Worm (Caenorhabditis elegans): ENCODE results near the gene frpr-18.

Gene frpr-18

ce11 chrV:6900173-6900638 is 30.1 kb downstream of the frpr-18 start, which contains the start of gene odc-1 (continued):
- TF ChIP-seq unc-130 (GFP tag; optimal IDR thresholded peaks at IDR 0.05) (no peak), ama-1 (optimal IDR thresholded peaks at IDR 0.05) (no peak), zip-11 (GFP tag; IDR thresholded peaks at IDR 0.05) (no peak)

ce11 chrV:6900814-6901592 is 30.9 kb downstream of the frpr-18 start:
- peak; percentile 53 for TF ChIP-seq dmd-6 (GFP tag; IDR thresholded peaks at IDR 0.05)
- TF ChIP-seq unc-62 (GFP tag; optimal IDR thresholded peaks at IDR 0.05 in 1 of 2) = peak in 1 of 2 experiments; percentile 64
- TF ChIP-seq unc-62 (tag; optimal IDR thresholded peaks at IDR 0.05) = no peak
- TF ChIP-seq lir-3 (tag; optimal IDR thresholded peaks at IDR 0.05) = no peak
- no peak for TF ChIP-seq zfp-3 (GFP tag; conservative IDR thresholded peaks at IDR 0.05)
- peak; percentile 29 for TF ChIP-seq nhr-28 (tag; optimal IDR thresholded peaks at IDR 0.05)
- peak; percentile 35 for TF ChIP-seq mes-2 (tag; optimal IDR thresholded peaks at IDR 0.05; ENCODE audit: poor library complexity, severe bottlenecking)
- peak in 1 of 2 experiments; percentile 39 for TF ChIP-seq mdl-1 (tag; optimal IDR thresholded peaks at IDR 0.05)
- peak; percentile 34 for TF ChIP-seq hlh-11 (tag; optimal IDR thresholded peaks at IDR 0.05)
- TF ChIP-seq daf-16 (GFP tag; optimal IDR thresholded peaks at IDR 0.05) = peak in 1 of 2 experiments; percentile 11
- peak; percentile 56 for TF ChIP-seq daf-16 (tag; optimal IDR thresholded peaks at IDR 0.05)
- 0 out of 2 replicates have a peak, but pooled peaks have one; percentile 53 for TF ChIP-seq mxl-2 (GFP tag; conservative IDR thresholded peaks at IDR 0.05)
- no peak for TF ChIP-seq gei-8 (GFP tag; optimal IDR thresholded peaks at IDR 0.05)
- peak; percentile 89 for TF ChIP-seq aha-1 (tag)
- peak in 1 of 2 experiments; percentile 38 for TF ChIP-seq hif-1 (tag; optimal IDR thresholded peaks at IDR 0.05)
- peak; percentile 32 for TF ChIP-seq hlh-30 (tag; optimal IDR thresholded peaks at IDR 0.05; ENCODE audit: insufficient read depth)
- TF ChIP-seq nhr-48 (tag; optimal IDR thresholded peaks at IDR 0.05) = peak; percentile 52

- peak in 1 of 2 experiments; percentile 98 for TF ChIP-seq unc-62 (GFP tag; optimal IDR thresholded peaks at IDR 0.05 in 1 of 2)
- no peak for TF ChIP-seq unc-62 (tag; optimal IDR thresholded peaks at IDR 0.05)
- no peak for TF ChIP-seq saeg-2 (GFP tag; IDR thresholded peaks at IDR 0.05)
- TF ChIP-seq hif-1 (tag; optimal IDR thresholded peaks at IDR 0.05) = no peak
- no peak for TF ChIP-seq T26A8.4 (GFP tag; IDR thresholded peaks at IDR 0.05)
- TF ChIP-seq ceh-20 (GFP tag; IDR thresholded peaks at IDR 0.05) = no peak
- TF ChIP-seq F10B5.3 (tag; optimal IDR thresholded peaks at IDR 0.05) = no peak
- TF ChIP-seq skn-1 (tag; optimal IDR thresholded peaks at IDR 0.05) = no peak
- TF ChIP-seq zip-11 (GFP tag; IDR thresholded peaks at IDR 0.05) = no peak
These were observed 31.9 kb downstream of the frpr-18 start for ce11 chrV:6901943-6902549.

ce11 chrV:6906435-6906834 is 36.3 kb downstream of the frpr-18 start:
- TF ChIP-seq unc-62 (GFP tag; optimal IDR thresholded peaks at IDR 0.05 in 1 of 2) (peak in 1 of 2 experiments; percentile 93), unc-62 (tag; optimal IDR thresholded peaks at IDR 0.05) (no peak), fos-1 (tag; optimal IDR thresholded peaks at IDR 0.05) (no peak)

- 0 out of 2 replicates have a peak, but pooled peaks have one; percentile 17 for TF ChIP-seq vab-7 (GFP tag; IDR thresholded peaks at IDR 0.05)
- TF ChIP-seq mxl-2 (GFP tag; conservative IDR thresholded peaks at IDR 0.05) = no peak
- no peak for TF ChIP-seq skn-1 (tag; optimal IDR thresholded peaks at IDR 0.05)
- 0 out of 2 replicates have a peak, but pooled peaks have one; percentile 14 for TF ChIP-seq dmd-6 (GFP tag; IDR thresholded peaks at IDR 0.05)
- no peak for TF ChIP-seq lin-15B (tag; optimal IDR thresholded peaks at IDR 0.05)
- no peak for TF ChIP-seq mdl-1 (tag; optimal IDR thresholded peaks at IDR 0.05)
- no peak for TF ChIP-seq F10B5.3 (tag; optimal IDR thresholded peaks at IDR 0.05)
- 0 out of 2 replicates have a peak, but pooled peaks have one; percentile 14 for TF ChIP-seq F26F4.8 (GFP tag; conservative IDR thresholded peaks at IDR 0.05)
- TF ChIP-seq lir-3 (tag; optimal IDR thresholded peaks at IDR 0.05) = no peak
- TF ChIP-seq ctbp-1 (GFP tag; IDR thresholded peaks at IDR 0.05) = no peak
- no peak for TF ChIP-seq arid-1 (GFP tag; conservative IDR thresholded peaks at IDR 0.05)
- TF ChIP-seq nhr-102 (tag; optimal IDR thresholded peaks at IDR 0.05) = no peak
- TF ChIP-seq attf-4 (tag; optimal IDR thresholded peaks at IDR 0.05) = no peak
- no peak for TF ChIP-seq nhr-76 (tag; optimal IDR thresholded peaks at IDR 0.05)
- no peak for TF ChIP-seq lin-13 (GFP tag; optimal IDR thresholded peaks at IDR 0.05)
- TF ChIP-seq F44E2.7 (GFP tag; IDR thresholded peaks at IDR 0.05) = no peak
- TF ChIP-seq zfp-3 (GFP tag; conservative IDR thresholded peaks at IDR 0.05) = no peak
- peak in 1 of 2 experiments; percentile 38 for TF ChIP-seq unc-62 (GFP tag; optimal IDR thresholded peaks at IDR 0.05 in 1 of 2)
- no peak for TF ChIP-seq unc-62 (tag; optimal IDR thresholded peaks at IDR 0.05)
- no peak for TF ChIP-seq cey-2 (tag; optimal IDR thresholded peaks at IDR 0.05; ENCODE audit: borderline replicate concordance, insufficient read depth)
These were observed 47.2 kb downstream of the frpr-18 start for ce11 chrV:6917280-6917679.

Data from whole organism, L4 larva.